Worm (Caenorhabditis elegans) whole organism, mixed stage, embryonic: Measurements from ENCODE around the gene C50E3.6.

Experiments
- M03D4.4 ChIP-seq: sonication (generic microtip); optimal IDR thresholded peaks from 2 replicates; lab custom pipeline; 2017; ENCODE audit warnings: mild to moderate bottlenecking, missing genetic modification characterization, missing compliant biosample characterization
- bed-3 ChIP-seq: fragments of 200-800 bp; sonication (Bioruptor generic); optimal IDR thresholded peaks from 3 replicates; lab custom pipeline; 2018; ENCODE audit warnings: mild to moderate bottlenecking, missing genetic modification characterization, moderate library complexity, missing compliant biosample characterization
- blmp-1 ChIP-seq: fragments of 150-350 bp; optimal IDR thresholded peaks from 2 replicates; lab custom pipeline; 2014; ENCODE audit warnings: missing biosample characterization, missing genetic modification characterization
- ceh-39 ChIP-seq: fragments of 150-350 bp; optimal IDR thresholded peaks from 2 replicates; lab custom pipeline; 2014; ENCODE audit warnings: missing biosample characterization, missing genetic modification characterization
- ceh-43 ChIP-seq: fragments of 200-800 bp; sonication (Bioruptor generic); optimal IDR thresholded peaks from 2 replicates; lab custom pipeline; 2018; ENCODE audit warnings: mild to moderate bottlenecking, missing genetic modification characterization, moderate library complexity, missing compliant biosample characterization
- ceh-83 ChIP-seq: fragments of 200-800 bp; sonication (Bioruptor generic); optimal IDR thresholded peaks from 2 replicates; lab custom pipeline; 2018; ENCODE audit warnings: mild to moderate bottlenecking, missing genetic modification characterization, missing compliant biosample characterization
- ces-1 ChIP-seq: fragments of 150-350 bp; optimal IDR thresholded peaks from 2 replicates; lab custom pipeline; 2014; ENCODE audit warnings: missing biosample characterization, missing genetic modification reagents, missing genetic modification characterization
- cnd-1 ChIP-seq: fragments of 200-800 bp; sonication (Bioruptor generic); optimal IDR thresholded peaks from 2 replicates; lab custom pipeline; 2018; ENCODE audit warnings: mild to moderate bottlenecking, missing genetic modification characterization, missing compliant biosample characterization
- drap-1 ChIP-seq: fragments of 200-800 bp; sonication (Bioruptor generic); optimal IDR thresholded peaks from 3 replicates; lab custom pipeline; 2018; ENCODE audit warnings: mild to moderate bottlenecking, missing genetic modification characterization, missing compliant biosample characterization
- elt-1 ChIP-seq: sonication (generic microtip); optimal IDR thresholded peaks from 2 replicates; lab custom pipeline; 2017; ENCODE audit warnings: missing genetic modification characterization, mild to moderate bottlenecking, missing compliant biosample characterization, antibody characterized with exemption, moderate library complexity, borderline replicate concordance; ENCODE audit not compliant: insufficient read depth
- elt-3 ChIP-seq: fragments of 150-350 bp; optimal IDR thresholded peaks from 2 replicates; lab custom pipeline; 2014; ENCODE audit warnings: missing biosample characterization, missing genetic modification characterization
- flh-1 ChIP-seq: fragments of 200-800 bp; sonication (Bioruptor generic); optimal IDR thresholded peaks from 2 replicates; lab custom pipeline; 2018; ENCODE audit warnings: mild to moderate bottlenecking, missing genetic modification characterization, moderate library complexity, missing compliant biosample characterization
- hlh-1 ChIP-seq: fragments of 150-350 bp; optimal IDR thresholded peaks from 2 replicates; lab custom pipeline; 2014; ENCODE audit warnings: missing biosample characterization, missing genetic modification reagents, missing genetic modification characterization
- lin-32 ChIP-seq: fragments of 200-800 bp; sonication (Bioruptor generic); optimal IDR thresholded peaks from 2 replicates; lab custom pipeline; 2018; ENCODE audit warnings: mild to moderate bottlenecking, missing genetic modification characterization, missing compliant biosample characterization
- lsy-2 ChIP-seq: fragments of 150-350 bp; optimal IDR thresholded peaks from 2 replicates; lab custom pipeline; 2014; ENCODE audit warnings: missing biosample characterization, missing genetic modification characterization
- mep-1 ChIP-seq: fragments of 150-350 bp; optimal IDR thresholded peaks from 2 replicates; lab custom pipeline; 2017; ENCODE audit warnings: missing biosample characterization, missing genetic modification reagents, missing genetic modification characterization, inconsistent platforms
- mls-2 ChIP-seq: sonication (generic microtip); optimal IDR thresholded peaks from 2 replicates; lab custom pipeline; 2016; ENCODE audit warnings: mild to moderate bottlenecking, missing genetic modification characterization, moderate library complexity, missing compliant biosample characterization
- nhr-237 ChIP-seq: fragments of 150-350 bp; optimal IDR thresholded peaks from 2 replicates; lab custom pipeline; 2014; ENCODE audit warnings: missing biosample characterization, missing genetic modification characterization
- nhr-28 ChIP-seq: fragments of 150-350 bp; optimal IDR thresholded peaks from 2 replicates; lab custom pipeline; 2014; ENCODE audit warnings: missing biosample characterization, missing genetic modification characterization
- nhr-76 ChIP-seq: sonication (generic microtip); optimal IDR thresholded peaks from 2 replicates; lab custom pipeline; 2017; ENCODE audit warnings: missing biosample characterization, missing genetic modification characterization
- pha-4 ChIP-seq: fragments of 150-350 bp; optimal IDR thresholded peaks from 2 replicates; lab custom pipeline; 2018; ENCODE audit warnings: missing biosample characterization, missing genetic modification reagents, missing genetic modification characterization
- sem-2 ChIP-seq: fragments of 200-800 bp; sonication (Bioruptor generic); optimal IDR thresholded peaks from 2 replicates; lab custom pipeline; 2018; ENCODE audit warnings: mild to moderate bottlenecking, missing genetic modification characterization, missing compliant biosample characterization
- snpc-4 ChIP-seq: fragments of 150-350 bp; optimal IDR thresholded peaks from 2 replicates; lab custom pipeline; 2014; ENCODE audit warnings: missing biosample characterization, missing genetic modification characterization
- sptf-1 ChIP-seq: sonication (generic microtip); optimal IDR thresholded peaks from 2 replicates; lab custom pipeline; 2017; ENCODE audit warnings: mild to moderate bottlenecking, missing genetic modification characterization, moderate library complexity, missing compliant biosample characterization
- tbx-8 ChIP-seq: fragments of 200-800 bp; sonication (Bioruptor generic); optimal IDR thresholded peaks from 2 replicates; lab custom pipeline; 2018; ENCODE audit warnings: mild to moderate bottlenecking, missing genetic modification characterization, moderate library complexity, missing compliant biosample characterization
- unc-39 ChIP-seq: fragments of 150-350 bp; optimal IDR thresholded peaks from 2 replicates; lab custom pipeline; 2014; ENCODE audit warnings: missing biosample characterization, missing genetic modification characterization
- unc-62 ChIP-seq: fragments of 150-350 bp; optimal IDR thresholded peaks from 2 replicates; lab custom pipeline; 2014; ENCODE audit warnings: missing biosample characterization, missing genetic modification reagents, missing genetic modification characterization
- zip-8 ChIP-seq: fragments of 150-350 bp; optimal IDR thresholded peaks from 2 replicates; lab custom pipeline; 2014; ENCODE audit warnings: missing biosample characterization, missing genetic modification characterization

C50E3.6 gene

DNA sequence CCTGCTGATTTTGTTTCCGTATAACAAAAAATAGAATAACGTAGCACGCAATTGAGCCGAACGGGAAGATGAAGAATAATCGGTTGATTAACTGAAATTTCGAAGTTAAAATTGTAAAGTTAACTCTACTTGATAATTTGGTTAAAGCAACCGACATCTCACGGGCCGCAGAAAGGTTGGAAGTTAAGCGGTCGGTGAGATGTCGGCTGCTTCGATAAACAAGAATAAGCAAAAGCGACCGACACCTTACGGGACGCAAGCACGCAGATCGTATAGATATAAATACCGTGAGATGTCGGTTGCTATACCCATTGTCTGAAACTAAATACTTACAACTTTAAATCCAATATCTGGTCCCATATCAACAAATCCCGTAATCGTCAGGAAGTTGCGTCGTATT lies 4.8 kb upstream of the C50E3.6 start:
- no peak for TF ChIP-seq mls-2 (tag; lab: Kevin White, UChicago)
- TF ChIP-seq lin-32 (GFP tag; lab: Kevin White, UChicago): no peak
- no peak for TF ChIP-seq unc-39 (tag; lab: Kevin White, UChicago)
- no peak for TF ChIP-seq sptf-1 (tag; lab: Kevin White, UChicago)
- TF ChIP-seq flh-1 (GFP tag; lab: Kevin White, UChicago): no peak
- TF ChIP-seq, all 35 proteins: peak for 0

DNA sequence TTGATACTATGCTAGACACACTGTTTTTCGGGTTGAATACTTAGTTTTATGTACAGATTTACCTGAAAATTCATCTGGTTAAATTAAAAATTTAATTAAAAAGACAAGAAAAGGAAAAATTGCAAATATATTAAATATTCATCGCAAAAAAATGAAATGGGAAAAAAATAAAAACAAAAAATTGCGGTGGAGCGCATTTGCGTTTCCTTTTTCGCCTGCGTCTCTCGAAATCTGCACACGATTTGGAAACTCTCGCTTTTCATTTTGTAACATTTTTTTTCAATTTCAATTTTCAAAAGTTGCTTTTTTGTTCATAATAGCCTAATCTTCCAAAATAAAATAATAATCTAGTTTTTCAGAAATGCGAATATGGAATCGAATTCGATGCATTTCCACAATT lies 2.7 kb downstream of the C50E3.6 start, which contains the start of the genes F19F10.11 and C50E3.5:
Gene F19F10.11 (minus strand): TSS at position 68 of the 400 bp plus-strand sequence.
Gene C50E3.5 (plus strand): TSS at position 360 of the 400 bp plus-strand sequence.
- TF ChIP-seq ceh-43 (GFP tag; lab: Kevin White, UChicago) (no peak), nhr-76 (no peak), ceh-39 (tag; lab: Kevin White, UChicago) (no peak), cnd-1 (tag; lab: Kevin White, UChicago) (no peak), pha-4 (no peak), bed-3 (GFP tag; lab: Kevin White, UChicago) (no peak), lin-32 (GFP tag; lab: Kevin White, UChicago) (no peak), mep-1 (tag; lab: Kevin White, UChicago) (peak; percentile 52), sem-2 (GFP tag; lab: Kevin White, UChicago) (no peak), ces-1 (GFP tag; lab: Kevin White, UChicago) (peak; percentile 20), ceh-83 (GFP tag; lab: Kevin White, UChicago) (no peak), unc-39 (tag; lab: Kevin White, UChicago) (no peak), tbx-8 (GFP tag; lab: Kevin White, UChicago) (no peak), lsy-2 (tag; lab: Kevin White, UChicago) (peak; percentile 5), mls-2 (tag; lab: Kevin White, UChicago) (no peak), elt-3 (tag; lab: Kevin White, UChicago) (no peak), unc-62 (GFP tag; lab: Kevin White, UChicago) (no peak)

DNA sequence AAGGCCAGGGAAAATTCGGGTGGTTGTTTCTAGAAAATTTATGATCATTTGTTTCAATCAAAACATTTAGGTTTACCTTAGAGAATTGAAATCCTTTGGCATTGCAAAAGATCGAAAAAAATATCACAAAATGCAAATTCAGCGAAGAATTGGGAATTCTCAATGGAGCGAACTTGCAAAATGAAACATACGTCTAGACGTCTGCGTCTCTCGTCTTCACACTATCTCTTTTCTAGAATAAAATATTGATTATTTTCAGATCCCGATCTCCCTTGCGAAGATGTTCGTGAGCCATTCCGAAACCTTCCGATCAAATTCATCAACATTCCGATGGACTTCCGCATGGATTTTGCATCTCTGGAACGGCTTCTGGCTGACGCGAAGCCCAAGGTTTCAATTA lies 10.0 kb downstream of the C50E3.6 start, which contains the start of gene ets-6:
Gene ets-6 (minus strand): TSS at position 169 of the 400 bp plus-strand sequence.
- TF ChIP-seq mep-1 (tag; lab: Kevin White, UChicago) (peak; percentile 53), pha-4 (peak; percentile 47), ces-1 (GFP tag; lab: Kevin White, UChicago) (peak; percentile 48), elt-1 (no peak), nhr-28 (tag; lab: Kevin White, UChicago) (no peak), nhr-237 (tag; lab: Kevin White, UChicago) (peak; percentile 30)

DNA sequence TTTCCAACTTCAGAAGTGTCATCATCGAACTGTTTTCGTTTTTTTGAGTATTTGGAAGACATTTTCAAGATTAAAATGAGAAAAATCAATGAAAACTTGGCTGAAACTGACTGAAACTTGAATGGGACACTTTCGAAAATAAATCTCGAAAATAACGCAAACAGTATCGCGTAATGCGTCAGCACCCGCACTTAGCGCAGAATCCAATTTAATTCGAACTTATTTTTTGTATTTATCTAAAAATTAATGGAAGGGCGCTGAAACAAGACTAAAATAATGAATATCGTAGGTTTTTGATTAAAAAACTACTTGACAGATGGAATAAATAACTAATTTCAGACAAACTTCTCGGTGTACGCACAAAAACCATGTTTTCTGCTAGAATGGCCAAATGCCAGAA lies 14.8 kb downstream of the C50E3.6 start, which contains the start of the genes snu-66 and ints-9:
Gene snu-66 (minus strand): TSS at position 108 of the 400 bp plus-strand sequence.
Gene ints-9 (plus strand): TSS at position 240 of the 400 bp plus-strand sequence.
- no peak for TF ChIP-seq nhr-76
- TF ChIP-seq bed-3 (GFP tag; lab: Kevin White, UChicago): no peak
- no peak for TF ChIP-seq lsy-2 (tag; lab: Kevin White, UChicago)
- TF ChIP-seq ces-1 (GFP tag; lab: Kevin White, UChicago): peak; percentile 67
- no peak for TF ChIP-seq cnd-1 (tag; lab: Kevin White, UChicago)
- TF ChIP-seq sptf-1 (tag; lab: Kevin White, UChicago): no peak
- TF ChIP-seq M03D4.4: no peak
- TF ChIP-seq ceh-39 (tag; lab: Kevin White, UChicago): no peak
- peak; percentile 32 for TF ChIP-seq pha-4
- no peak for TF ChIP-seq mls-2 (tag; lab: Kevin White, UChicago)
- peak; percentile 6 for TF ChIP-seq hlh-1 (tag; lab: Kevin White, UChicago)
- TF ChIP-seq sem-2 (GFP tag; lab: Kevin White, UChicago): no peak
- TF ChIP-seq mep-1 (tag; lab: Kevin White, UChicago): peak; percentile 13
- no peak for TF ChIP-seq unc-62 (GFP tag; lab: Kevin White, UChicago)

DNA sequence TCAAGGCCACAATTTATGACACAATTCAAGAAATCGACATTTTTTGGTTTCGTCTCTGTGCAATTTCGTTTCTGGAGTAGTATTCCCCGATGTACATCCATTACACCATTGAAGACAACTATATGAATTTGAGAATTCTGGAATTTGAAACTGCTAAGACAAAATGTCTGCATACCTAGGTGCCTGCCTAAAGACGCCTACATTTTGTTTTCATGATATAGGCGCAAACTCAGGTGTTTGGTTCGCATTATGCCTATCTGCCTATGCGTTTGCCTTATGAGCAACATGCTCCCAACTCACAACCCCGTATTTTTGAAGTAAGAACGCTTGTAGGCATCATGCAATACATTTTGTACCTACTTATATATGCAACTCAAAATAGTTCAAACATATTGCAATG lies 19.4 kb downstream of the C50E3.6 start, which contains the start of gene F19F10.14:
Gene F19F10.14 (minus strand): TSS at position 101 of the 400 bp plus-strand sequence.
- TF ChIP-seq mls-2 (tag; lab: Kevin White, UChicago): no peak
- no peak for TF ChIP-seq snpc-4 (tag; lab: Kevin White, UChicago)
- no peak for TF ChIP-seq blmp-1 (tag; lab: Kevin White, UChicago)
- no peak for TF ChIP-seq nhr-28 (tag; lab: Kevin White, UChicago)
- TF ChIP-seq ces-1 (GFP tag; lab: Kevin White, UChicago): no peak
- TF ChIP-seq unc-39 (tag; lab: Kevin White, UChicago): no peak

DNA sequence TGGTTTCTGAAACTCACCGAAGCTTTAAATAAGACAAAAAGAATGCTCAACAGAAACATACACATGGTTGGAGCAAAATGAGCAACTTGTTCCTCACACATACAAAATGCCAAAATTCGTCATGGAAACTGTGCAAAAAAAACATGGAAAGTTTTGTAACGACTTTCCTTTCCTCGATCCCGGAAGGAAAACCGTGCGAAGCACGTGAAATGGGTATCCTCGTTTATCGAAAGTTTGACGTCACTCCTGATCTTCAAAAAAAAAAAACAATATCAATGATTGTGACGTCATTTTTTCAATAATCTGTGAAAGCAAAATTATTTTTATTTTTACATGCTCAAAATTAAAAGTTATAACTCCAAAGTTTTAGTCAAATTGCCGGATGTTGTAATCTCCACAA lies 20.1 kb downstream of the C50E3.6 start, which contains the start of gene clec-212:
Gene clec-212 (minus strand): TSS at position 101 of the 400 bp plus-strand sequence.
- TF ChIP-seq zip-8 (peak; percentile 54), cnd-1 (tag; lab: Kevin White, UChicago) (no peak), ceh-43 (GFP tag; lab: Kevin White, UChicago) (no peak), M03D4.4 (no peak), blmp-1 (tag; lab: Kevin White, UChicago) (no peak), drap-1 (no peak)
